Fruit fly (Drosophila melanogaster) whole organism, embryonic: ENCODE results near the gene CG8289.
A peak's percentile ranks its signal among the peaks of the same experiment; 100 is the strongest.

Experiments
- Atf3 ChIP-seq: fragments of 200-800 bp; sonication (Bioruptor generic); optimal IDR thresholded peaks from 3 replicates; lab custom pipeline; 2016; ENCODE audit warnings: missing biosample characterization, missing genetic modification characterization
- BEAF-32 ChIP-seq: fragments of 200-800 bp; sonication (Bioruptor generic); optimal IDR thresholded peaks from 3 replicates; lab custom pipeline; 2017; ENCODE audit warnings: missing biosample characterization, missing genetic modification characterization, mild to moderate bottlenecking, moderate library complexity, missing genetic modification reagents
- CG10147 ChIP-seq: fragments of 200-800 bp; sonication (Bioruptor generic); optimal IDR thresholded peaks from 2 replicates; lab custom pipeline; 2019; ENCODE audit warnings: missing biosample characterization, mild to moderate bottlenecking, missing genetic modification characterization, moderate library complexity
- CG10209 ChIP-seq: fragments of 200-800 bp; sonication (Bioruptor generic); optimal IDR thresholded peaks from 3 replicates; lab custom pipeline; 2017; ENCODE audit warnings: missing biosample characterization, mild to moderate bottlenecking, missing genetic modification characterization, missing genetic modification reagents
- CG10321 ChIP-seq: fragments of 200-800 bp; sonication (Bioruptor generic); IDR thresholded peaks from 2 replicates; pipeline ENCODE4 v1.3.6; 2022; ENCODE audit warnings: missing biosample characterization, missing genetic modification characterization
- CG10959 ChIP-seq: fragments of 200-800 bp; sonication (Bioruptor generic); IDR thresholded peaks from 2 replicates; pipeline ENCODE4 v1.3.6; 2022; ENCODE audit warnings: missing biosample characterization, missing genetic modification characterization
- CG12299 ChIP-seq: fragments of 200-800 bp; sonication (Bioruptor generic); optimal IDR thresholded peaks from 2 replicates; lab custom pipeline; 2018; ENCODE audit warnings: missing biosample characterization, mild to moderate bottlenecking, missing genetic modification characterization
- CG1233 ChIP-seq: fragments of 200-800 bp; sonication (Bioruptor generic); optimal IDR thresholded peaks from 4 replicates; lab custom pipeline; 2018; ENCODE audit warnings: missing biosample characterization, mild to moderate bottlenecking, missing genetic modification characterization
- CG12391 ChIP-seq: fragments of 200-800 bp; sonication (Bioruptor generic); optimal IDR thresholded peaks from 3 replicates; lab custom pipeline; 2018; ENCODE audit warnings: missing biosample characterization, mild to moderate bottlenecking, missing genetic modification characterization, moderate library complexity
- CG14014 ChIP-seq: fragments of 200-800 bp; sonication (Bioruptor generic); IDR thresholded peaks from 2 replicates; pipeline ENCODE4 v1.3.6; 2022; ENCODE audit warnings: missing biosample characterization, missing genetic modification characterization
- CG14710 ChIP-seq: fragments of 200-800 bp; sonication (Bioruptor generic); optimal IDR thresholded peaks from 3 replicates; lab custom pipeline; 2019; ENCODE audit warnings: missing biosample characterization, mild to moderate bottlenecking, missing genetic modification characterization, moderate library complexity
- CG15011 ChIP-seq: fragments of 200-800 bp; sonication (Bioruptor generic); optimal IDR thresholded peaks from 3 replicates; lab custom pipeline; 2018; ENCODE audit warnings: missing biosample characterization, mild to moderate bottlenecking, missing genetic modification characterization
- CG18011 ChIP-seq: fragments of 200-800 bp; sonication (Bioruptor generic); optimal IDR thresholded peaks from 2 replicates; lab custom pipeline; 2017; ENCODE audit warnings: missing biosample characterization, missing genetic modification characterization, mild to moderate bottlenecking, moderate library complexity, missing genotype
- CG2129 ChIP-seq: fragments of 200-800 bp; sonication (Bioruptor generic); IDR thresholded peaks from 2 replicates; pipeline ENCODE4 v1.3.6; 2022; ENCODE audit warnings: missing biosample characterization, missing genetic modification characterization; ENCODE audit not compliant: partially characterized antibody
- CG42726 ChIP-seq: fragments of 200-800 bp; sonication (Bioruptor generic); IDR thresholded peaks from 2 replicates; pipeline ENCODE4 v1.3.6; 2022; ENCODE audit warnings: missing biosample characterization, missing genetic modification characterization; ENCODE audit not compliant: partially characterized antibody
- CG4617 ChIP-seq: fragments of 200-800 bp; sonication (Bioruptor generic); optimal IDR thresholded peaks from 3 replicates; lab custom pipeline; 2016; ENCODE audit warnings: missing biosample characterization, missing genetic modification characterization, borderline replicate concordance
- CG6254 ChIP-seq: fragments of 200-800 bp; sonication (Bioruptor generic); optimal IDR thresholded peaks from 3 replicates; lab custom pipeline; 2017; ENCODE audit warnings: mild to moderate bottlenecking, missing biosample characterization, missing genetic modification reagents, missing genetic modification characterization
- CG7271 ChIP-seq: fragments of 200-800 bp; sonication (Bioruptor generic); optimal IDR thresholded peaks from 2 replicates; lab custom pipeline; 2018; ENCODE audit warnings: missing biosample characterization, mild to moderate bottlenecking, missing genetic modification characterization, moderate library complexity
- CoRest ChIP-seq: fragments of 200-800 bp; sonication (Bioruptor generic); optimal IDR thresholded peaks from 3 replicates; lab custom pipeline; 2018; ENCODE audit warnings: missing biosample characterization, mild to moderate bottlenecking, missing genetic modification characterization, moderate library complexity
- Dll ChIP-seq: fragments of 200-800 bp; sonication (Bioruptor generic); IDR thresholded peaks from 4 replicates; pipeline ENCODE4 v1.3.6; 2022; ENCODE audit warnings: missing biosample characterization, missing genetic modification characterization; ENCODE audit not compliant: partially characterized antibody
- Doc3 ChIP-seq: fragments of 200-800 bp; sonication (Bioruptor generic); IDR thresholded peaks from 3 replicates; pipeline ENCODE4 v1.3.6; 2022; ENCODE audit warnings: missing biosample characterization, missing genetic modification characterization; ENCODE audit not compliant: partially characterized antibody
- Opbp ChIP-seq: fragments of 200-800 bp; sonication (Bioruptor generic); IDR thresholded peaks from 3 replicates; pipeline ENCODE4 v1.3.6; 2022; ENCODE audit warnings: missing biosample characterization, missing genetic modification characterization; ENCODE audit not compliant: partially characterized antibody
- Scr ChIP-seq: fragments of 200-800 bp; sonication (Bioruptor generic); IDR thresholded peaks from 2 replicates; pipeline ENCODE4 v1.3.6; 2022; ENCODE audit warnings: missing biosample characterization, missing genetic modification characterization; ENCODE audit not compliant: partially characterized antibody
- Sox102F ChIP-seq: fragments of 200-800 bp; sonication (Bioruptor generic); optimal IDR thresholded peaks from 2 replicates; lab custom pipeline; 2018; ENCODE audit warnings: missing biosample characterization, mild to moderate bottlenecking, missing genetic modification characterization, moderate library complexity
- ato ChIP-seq: fragments of 200-800 bp; sonication (Bioruptor generic); IDR thresholded peaks from 2 replicates; pipeline ENCODE4 v1.3.6; 2022; ENCODE audit warnings: missing biosample characterization, missing genetic modification characterization; ENCODE audit not compliant: partially characterized antibody
- az2 ChIP-seq: fragments of 200-800 bp; sonication (Bioruptor generic); optimal IDR thresholded peaks from 3 replicates; lab custom pipeline; 2016; ENCODE audit warnings: missing biosample characterization, missing genetic modification characterization
- cwo ChIP-seq: fragments of 200-800 bp; sonication (Bioruptor generic); optimal IDR thresholded peaks from 3 replicates; lab custom pipeline; 2017; ENCODE audit warnings: missing biosample characterization, missing genetic modification characterization, mild to moderate bottlenecking, moderate library complexity, missing genetic modification reagents
- dimm ChIP-seq: fragments of 200-800 bp; sonication (Bioruptor generic); IDR thresholded peaks from 2 replicates; pipeline ENCODE4 v1.3.6; 2022; ENCODE audit warnings: missing biosample characterization, missing genetic modification characterization
- disco-r ChIP-seq: fragments of 200-800 bp; sonication (Bioruptor generic); optimal IDR thresholded peaks from 2 replicates; lab custom pipeline; 2016; ENCODE audit warnings: missing biosample characterization, missing genetic modification characterization
- dmrt99B ChIP-seq: fragments of 200-800 bp; sonication (Bioruptor generic); optimal IDR thresholded peaks from 2 replicates; lab custom pipeline; 2018; ENCODE audit warnings: missing biosample characterization, mild to moderate bottlenecking, missing genetic modification characterization, moderate library complexity
- ems ChIP-seq: fragments of 200-800 bp; sonication (Bioruptor generic); optimal IDR thresholded peaks from 3 replicates; lab custom pipeline; 2016; ENCODE audit warnings: missing biosample characterization, missing genetic modification characterization
- en ChIP-seq: fragments of 200-800 bp; sonication (Bioruptor generic); optimal IDR thresholded peaks from 2 replicates; lab custom pipeline; 2016; ENCODE audit warnings: missing biosample characterization, missing genetic modification characterization
- ewg ChIP-seq: fragments of 200-800 bp; sonication (Bioruptor generic); optimal IDR thresholded peaks from 3 replicates; lab custom pipeline; 2017; ENCODE audit warnings: mild to moderate bottlenecking, missing biosample characterization, missing genetic modification reagents, missing genetic modification characterization
- hb ChIP-seq: fragments of 200-800 bp; sonication (Bioruptor generic); IDR thresholded peaks from 3 replicates; pipeline ENCODE4 v1.3.6; 2022; ENCODE audit warnings: missing biosample characterization, missing genetic modification characterization; ENCODE audit not compliant: partially characterized antibody
- klu ChIP-seq: fragments of 200-800 bp; sonication (Bioruptor generic); IDR thresholded peaks from 2 replicates; pipeline ENCODE4 v1.3.6; 2022; ENCODE audit warnings: missing biosample characterization, missing genetic modification characterization
- lilli ChIP-seq: fragments of 200-800 bp; sonication (Bioruptor generic); optimal IDR thresholded peaks from 3 replicates; lab custom pipeline; 2016; ENCODE audit warnings: missing biosample characterization, missing genetic modification characterization
- lola ChIP-seq, 3 experiments: fragments of >200 bp in 2 of 3; fragments of 200-800 bp in 1 of 3; sonication (Bioruptor generic) in 1 of 3; optimal IDR thresholded peaks; 2 replicates each; lab custom pipeline; 2017 to 2019; ENCODE audit warnings: missing biosample characterization in 3 of 3, missing genetic modification characterization in 3 of 3, mild to moderate bottlenecking in 1 of 3, moderate library complexity in 1 of 3
- mld ChIP-seq: fragments of 200-800 bp; sonication (Bioruptor generic); IDR thresholded peaks from 3 replicates; pipeline ENCODE4 v1.3.6; 2022; ENCODE audit warnings: missing biosample characterization, missing genetic modification characterization; ENCODE audit not compliant: partially characterized antibody
- nom ChIP-seq: fragments of 200-800 bp; sonication (Bioruptor generic); optimal IDR thresholded peaks from 2 replicates; lab custom pipeline; 2017; ENCODE audit warnings: missing biosample characterization, missing genetic modification characterization, mild to moderate bottlenecking, moderate library complexity, missing genetic modification reagents
- repo ChIP-seq: fragments of 200-800 bp; sonication (Bioruptor generic); optimal IDR thresholded peaks from 2 replicates; lab custom pipeline; 2016; ENCODE audit warnings: missing biosample characterization, missing genetic modification characterization
- scrt ChIP-seq: fragments of 200-800 bp; sonication (Bioruptor generic); optimal IDR thresholded peaks from 2 replicates; lab custom pipeline; 2018; ENCODE audit warnings: missing biosample characterization, mild to moderate bottlenecking, missing genetic modification characterization, moderate library complexity
- sd ChIP-seq: fragments of 200-800 bp; sonication (Bioruptor generic); optimal IDR thresholded peaks from 3 replicates; lab custom pipeline; 2018; ENCODE audit warnings: missing biosample characterization, mild to moderate bottlenecking, missing genetic modification characterization, moderate library complexity
- sens ChIP-seq: fragments of 200-800 bp; sonication (Bioruptor generic); peaks from one replicate; lab custom pipeline; 2016; ENCODE audit warnings: missing biosample characterization, missing genetic modification characterization
- sisA ChIP-seq: fragments of 200-800 bp; sonication (Bioruptor generic); IDR thresholded peaks from 2 replicates; pipeline ENCODE4 v1.3.6; 2022; ENCODE audit warnings: missing biosample characterization, missing genetic modification characterization
- sob ChIP-seq: fragments of 200-800 bp; sonication (Bioruptor generic); IDR thresholded peaks from 2 replicates; pipeline ENCODE4 v1.3.6; 2022; ENCODE audit warnings: missing biosample characterization, missing genetic modification characterization
- trem ChIP-seq: fragments of 200-800 bp; optimal IDR thresholded peaks from 3 replicates; lab custom pipeline; 2019; ENCODE audit warnings: missing biosample characterization, mild to moderate bottlenecking, missing genetic modification characterization, moderate library complexity
- wek ChIP-seq: fragments of 200-800 bp; sonication (Bioruptor generic); optimal IDR thresholded peaks from 3 replicates; lab custom pipeline; 2018; ENCODE audit warnings: missing biosample characterization, mild to moderate bottlenecking, missing genetic modification characterization, moderate library complexity
- zf30C ChIP-seq: fragments of 200-800 bp; sonication (Bioruptor generic); optimal IDR thresholded peaks from 3 replicates; lab custom pipeline; 2018; ENCODE audit warnings: missing biosample characterization, mild to moderate bottlenecking, missing genetic modification characterization

CG8289 gene

DNA sequence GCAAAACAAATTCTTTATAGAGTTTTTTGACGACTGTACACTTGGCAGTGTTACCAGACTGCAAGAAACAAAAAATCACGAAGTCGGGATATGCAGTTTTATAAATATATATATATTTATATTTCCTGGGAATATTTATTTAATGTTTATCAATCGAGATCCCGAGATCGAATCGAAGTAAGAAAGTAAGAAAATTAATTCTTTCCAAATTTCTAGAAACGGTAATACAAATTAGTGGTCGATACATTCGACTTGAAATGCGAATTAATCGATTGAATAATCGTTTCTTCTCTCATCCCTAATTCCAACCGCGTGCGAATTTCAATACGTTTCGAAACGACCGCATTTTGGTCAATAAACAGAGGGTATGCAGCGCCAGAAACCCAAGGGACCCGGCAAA lies at the start of gene CG8289, which contains the start of gene CG5800 (continued):
- TF ChIP-seq Opbp: 0 out of 3 replicates have a peak, but pooled peaks have one; percentile 45
- no peak for TF ChIP-seq CG1233 (GFP tag; lab: Kevin White, UChicago)
- TF ChIP-seq ato (GFP tag; lab: Robert Waterston, UW): no peak
- TF ChIP-seq Doc3 (GFP tag; lab: Robert Waterston, UW): peak; percentile 61
- no peak for TF ChIP-seq nom (GFP tag; lab: Kevin White, UChicago)
- TF ChIP-seq az2 (GFP tag; lab: Kevin White, UChicago): no peak
- no peak for TF ChIP-seq cwo (GFP tag; lab: Kevin White, UChicago)
- TF ChIP-seq CG15011 (GFP tag; lab: Kevin White, UChicago): no peak
- TF ChIP-seq Sox102F (GFP tag; lab: Kevin White, UChicago): no peak
- TF ChIP-seq Scr (GFP tag; lab: Robert Waterston, UW): peak; percentile 69
- no peak for TF ChIP-seq CG42726 (GFP tag; lab: Robert Waterston, UW)
- TF ChIP-seq BEAF-32: peak; percentile 71
- TF ChIP-seq klu (GFP tag; lab: Robert Waterston, UW): no peak
- TF ChIP-seq CG10147 (GFP tag; lab: Kevin White, UChicago): peak; percentile 29
- TF ChIP-seq scrt: peak; percentile 64
- TF ChIP-seq zf30C (GFP tag; lab: Kevin White, UChicago): peak; percentile 59
- no peak for TF ChIP-seq CG18011 (GFP tag; lab: Kevin White, UChicago)
- peak; percentile 80 for TF ChIP-seq Dll (GFP tag; lab: Robert Waterston, UW)
- TF ChIP-seq CoRest (tag; lab: Kevin White, UChicago): no peak
- TF ChIP-seq mld (GFP tag; lab: Robert Waterston, UW): peak; percentile 23; the same call in 1 of the 3 replicates
- TF ChIP-seq Atf3 (GFP tag; lab: Kevin White, UChicago): no peak
- TF ChIP-seq CG7271: no peak
- no peak for TF ChIP-seq ewg (GFP tag; lab: Kevin White, UChicago)
- peak; percentile 89 for TF ChIP-seq trem (tag; lab: Kevin White, UChicago)
- TF ChIP-seq CG4617 (GFP tag; lab: Kevin White, UChicago): peak; percentile 2
- no peak for TF ChIP-seq wek (GFP tag; lab: Kevin White, UChicago)
- peak; percentile 45; the same call in 1 of the 2 replicates for TF ChIP-seq CG2129 (GFP tag; lab: Robert Waterston, UW)
- TF ChIP-seq sd: no peak
- no peak for TF ChIP-seq lilli
- TF ChIP-seq CG14710 (tag; lab: Kevin White, UChicago): peak; percentile 79
- TF ChIP-seq CG12391 (tag; lab: Kevin White, UChicago): peak; percentile 71
- no peak for TF ChIP-seq sisA (GFP tag; lab: Robert Waterston, UW)
- TF ChIP-seq CG12299 (tag; lab: Kevin White, UChicago): peak; percentile 15
- peak in 1 of 3 experiments; percentile 1 for TF ChIP-seq lola (GFP tag; optimal IDR thresholded peaks at IDR 0.05; lab: Kevin White, UChicago)
- TF ChIP-seq hb (GFP tag; lab: Robert Waterston, UW): 0 out of 3 replicates have a peak, but pooled peaks have one; percentile 14
- TF ChIP-seq sens: peak; percentile 9
- TF ChIP-seq CG10209 (GFP tag; lab: Kevin White, UChicago): no peak
- no peak for TF ChIP-seq dimm (GFP tag; lab: Robert Waterston, UW)
- no peak for TF ChIP-seq CG10321
- no peak for TF ChIP-seq CG10959 (GFP tag; lab: Robert Waterston, UW)
- no peak for TF ChIP-seq sob (GFP tag; lab: Robert Waterston, UW)
- no peak for TF ChIP-seq disco-r
- no peak for TF ChIP-seq ems
- no peak for TF ChIP-seq dmrt99B (tag; lab: Kevin White, UChicago)
- no peak for TF ChIP-seq CG6254
- no peak for TF ChIP-seq en (GFP tag; lab: Kevin White, UChicago)
- TF ChIP-seq repo: no peak
- TF ChIP-seq CG14014 (GFP tag; lab: Robert Waterston, UW): no peak
